Fruit fly (Drosophila melanogaster) Kc167 (cell line): ENCODE results near the gene drd.

ENCODE experiments used
- Myc ChIP-seq: fragments of >200 bp; optimal IDR thresholded peaks from 2 replicates; lab custom pipeline; 2017; ENCODE audit warnings: missing external identifiers
- h ChIP-seq: fragments of >200 bp; optimal IDR thresholded peaks from 3 replicates; lab custom pipeline; 2018; ENCODE audit warnings: missing external identifiers
- insv ChIP-seq: fragments of >200 bp; optimal IDR thresholded peaks from 3 replicates; lab custom pipeline; 2018; ENCODE audit warnings: missing external identifiers
- psq ChIP-seq: fragments of >200 bp; optimal IDR thresholded peaks from 2 replicates; lab custom pipeline; 2017; ENCODE audit warnings: missing external identifiers

DNA sequence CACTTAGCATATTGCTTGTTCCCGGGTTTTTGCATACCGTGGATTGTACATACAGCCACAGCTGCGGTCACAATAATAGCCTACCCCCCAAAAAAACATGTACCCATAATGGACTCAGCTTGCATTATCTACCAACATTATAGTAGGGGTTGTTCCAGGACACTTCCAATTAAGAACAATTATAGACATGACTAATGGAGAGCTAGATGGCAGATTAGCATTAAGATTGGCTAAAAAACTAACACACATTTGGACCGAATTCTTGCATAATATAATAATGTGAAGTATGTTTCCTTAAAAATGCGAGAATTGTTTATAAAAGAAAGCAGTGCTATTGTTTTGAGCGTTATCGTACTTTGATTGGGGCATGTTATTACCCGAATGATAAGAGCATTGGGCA is 35.2 kb upstream of the drd start:
- TF ChIP-seq psq (lab: Kevin White, UChicago), result no peak
- no peak for TF ChIP-seq h
- no peak for TF ChIP-seq Myc (lab: Kevin White, UChicago)
- TF ChIP-seq insv (lab: Kevin White, UChicago), result no peak
